Fruit fly (Drosophila melanogaster): ENCODE measurements around the gene CG10183.

CG10183 gene

dm6 chr3R:23601346-23601817 lies 2.5 kb upstream of the CG10183 start (continued):
- TF ChIP-seq Oaz (GFP tag; IDR thresholded peaks at IDR 0.05) (no peak), en (GFP tag; optimal IDR thresholded peaks at IDR 0.05) (no peak), CG12071 (GFP tag; optimal IDR thresholded peaks at IDR 0.05) (peak; percentile 49), pum (GFP tag; optimal IDR thresholded peaks at IDR 0.05) (no peak), CG17328 (GFP tag; IDR thresholded peaks at IDR 0.05) (no peak), CG8478 (optimal IDR thresholded peaks at IDR 0.05) (peak; percentile 80), knrl (GFP tag; IDR thresholded peaks at IDR 0.05; ENCODE audit: partially characterized antibody) (peak; percentile 54; the same call in 2 of the 3 replicates), fd64A (GFP tag; optimal IDR thresholded peaks at IDR 0.05) (no peak), CG7786 (GFP tag; optimal IDR thresholded peaks at IDR 0.05) (no peak), Meics (GFP tag; optimal IDR thresholded peaks at IDR 0.05) (no peak), Xbp1 (GFP tag; optimal IDR thresholded peaks at IDR 0.05) (no peak), CG13775 (GFP tag; optimal IDR thresholded peaks at IDR 0.05) (no peak), cad (GFP tag; optimal IDR thresholded peaks at IDR 0.05) (no peak), CG3065 (GFP tag; optimal IDR thresholded peaks at IDR 0.05) (no peak), fd102C (GFP tag; optimal IDR thresholded peaks at IDR 0.05) (no peak), unpg (GFP tag; optimal IDR thresholded peaks at IDR 0.05) (no peak), amos (GFP tag; IDR thresholded peaks at IDR 0.05; ENCODE audit: partially characterized antibody) (peak; percentile 69), CG15601 (tag; optimal IDR thresholded peaks at IDR 0.05) (no peak)

- TF ChIP-seq CG12299 (tag; optimal IDR thresholded peaks at IDR 0.05) (no peak), trh (GFP tag; optimal IDR thresholded peaks at IDR 0.05) (no peak), exex (tag; optimal IDR thresholded peaks at IDR 0.05) (peak; percentile 64)
Measured at dm6 chr3R:23596173-23596572, 2.7 kb downstream of the CG10183 start, which contains the start of gene CG16723. Gene CG16723, minus strand, starts transcription at chr3R:23596273.

dm6 chr3R:23592669-23593068 lies 6.2 kb downstream of the CG10183 start, which contains the start of gene CG33337:
Gene CG33337, minus strand, starts transcription at chr3R:23592769.
- no peak for TF ChIP-seq grau (tag; optimal IDR thresholded peaks at IDR 0.05)
- TF ChIP-seq Gsc (GFP tag; IDR thresholded peaks at IDR 0.05), result no peak
- peak; percentile 78 for TF ChIP-seq D19B (GFP tag; optimal IDR thresholded peaks at IDR 0.05)
- no peak for TF ChIP-seq tup (GFP tag; optimal IDR thresholded peaks at IDR 0.05)

- TF ChIP-seq exex (tag; optimal IDR thresholded peaks at IDR 0.05) (peak; percentile 70), h (optimal IDR thresholded peaks at IDR 0.05) (no peak), fd96Cb (tag; optimal IDR thresholded peaks at IDR 0.05) (no peak), cwo (GFP tag; optimal IDR thresholded peaks at IDR 0.05) (peak; percentile 80)
Measured at dm6 chr3R:23589719-23590118, 9.1 kb downstream of the CG10183 start, which contains the start of gene CG10182. Gene CG10182, minus strand, starts transcription at chr3R:23589819.

- TF ChIP-seq gcm (GFP tag; optimal IDR thresholded peaks at IDR 0.05) (no peak), CG11560 (tag; IDR thresholded peaks at IDR 0.05) (no peak), eve (GFP tag; optimal IDR thresholded peaks at IDR 0.05) (no peak), onecut (GFP tag; IDR thresholded peaks at IDR 0.05) (peak; percentile 73), GATAe (GFP tag; conservative IDR thresholded peaks at IDR 0.05) (no peak), lab (GFP tag; optimal IDR thresholded peaks at IDR 0.05) (no peak), CG6175 (GFP tag; IDR thresholded peaks at IDR 0.05) (no peak), PHDP (tag; optimal IDR thresholded peaks at IDR 0.05) (no peak), grau (tag; optimal IDR thresholded peaks at IDR 0.05) (no peak), CG12071 (GFP tag; optimal IDR thresholded peaks at IDR 0.05) (no peak), ssp (GFP tag; IDR thresholded peaks at IDR 0.05) (no peak), D (optimal IDR thresholded peaks at IDR 0.05) (no peak), D (GFP tag; optimal IDR thresholded peaks at IDR 0.05) (no peak), Awh (GFP tag; IDR thresholded peaks at IDR 0.05) (no peak), Med (GFP tag) (peak; percentile 51)
Measured at dm6 chr3R:23576618-23577017, 22.2 kb downstream of the CG10183 start.

Data from whole organism, embryonic.